Worm (Caenorhabditis elegans): ENCODE results near the gene ugt-22.

DNA sequence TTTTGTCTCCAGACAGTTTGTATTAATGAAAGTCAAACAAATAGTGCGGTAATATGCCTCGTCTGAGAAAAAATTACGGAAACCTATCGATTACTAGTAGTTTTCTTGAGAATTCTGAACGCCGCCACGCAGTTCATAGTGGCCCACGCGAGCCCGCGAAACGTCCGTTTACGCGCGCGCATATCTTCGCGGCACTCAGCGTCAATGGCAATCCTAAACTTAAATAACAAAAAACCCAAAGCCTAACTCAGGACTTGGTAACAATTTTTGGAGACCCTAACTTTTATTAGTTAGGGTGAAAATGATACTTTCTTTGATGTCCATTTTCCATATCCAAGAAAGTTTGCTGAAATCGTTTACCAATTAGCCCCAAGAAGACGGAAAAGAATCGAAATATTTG, 37.6 kb upstream of the ugt-22 start:
- no peak for TF ChIP-seq bed-1 (GFP tag; IDR thresholded peaks at IDR 0.05)
- TF ChIP-seq hrde-1 (tag; optimal IDR thresholded peaks at IDR 0.05; ENCODE audit: borderline replicate concordance): no peak
- no peak for TF ChIP-seq hlh-12 (tag; optimal IDR thresholded peaks at IDR 0.05)
- no peak for TF ChIP-seq unc-130 (GFP tag; optimal IDR thresholded peaks at IDR 0.05)
- no peak for TF ChIP-seq aptf-2 (GFP tag; conservative IDR thresholded peaks at IDR 0.05)
